Worm (Caenorhabditis elegans) whole organism, L1 larva: ENCODE measurements around the gene swd-2.1.

Experiments
- C04F5.9 ChIP-seq: sonication (generic microtip); optimal IDR thresholded peaks from 2 replicates; lab custom pipeline; 2016; ENCODE audit warnings: missing genetic modification characterization, missing compliant biosample characterization
- C16A3.4 ChIP-seq: fragments of 150-350 bp; optimal IDR thresholded peaks from 2 replicates; lab custom pipeline; 2014; ENCODE audit warnings: missing biosample characterization, missing genetic modification characterization
- C34B4.2 ChIP-seq: sonication (generic microtip); optimal IDR thresholded peaks from 2 replicates; lab custom pipeline; 2017; ENCODE audit warnings: mild to moderate bottlenecking, missing genetic modification characterization, missing compliant biosample characterization
- F16B12.6 ChIP-seq: fragments of 150-350 bp; optimal IDR thresholded peaks from 2 replicates; lab custom pipeline; 2014; ENCODE audit warnings: missing biosample characterization, missing genetic modification characterization
- aha-1 ChIP-seq: fragments of 150-350 bp; optimal IDR thresholded peaks from 2 replicates; lab custom pipeline; 2014; ENCODE audit warnings: missing biosample characterization, missing genetic modification characterization
- alr-1 ChIP-seq: fragments of 200-800 bp; sonication (Bioruptor generic); optimal IDR thresholded peaks from 2 replicates; lab custom pipeline; 2018; ENCODE audit warnings: borderline replicate concordance, mild to moderate bottlenecking, missing genetic modification characterization, missing compliant biosample characterization
- ama-1 ChIP-seq: fragments of 150-350 bp; optimal IDR thresholded peaks from 2 replicates; lab custom pipeline; 2014
- ceh-82 ChIP-seq, 3 experiments: fragments of 150-350 bp in 1 of 3; sonication (generic microtip) in 2 of 3; optimal IDR thresholded peaks; 2 replicates each; lab custom pipeline; 2014 to 2017; ENCODE audit warnings: missing biosample characterization in 3 of 3, missing genetic modification characterization in 3 of 3
- ceh-88 ChIP-seq: fragments of 200-800 bp; sonication (Bioruptor generic); IDR thresholded peaks from 2 replicates; pipeline ENCODE4 v1.3.6; 2022; ENCODE audit warnings: missing genetic modification characterization, missing compliant biosample characterization
- ceh-90 ChIP-seq: sonication (generic microtip); optimal IDR thresholded peaks from 2 replicates; lab custom pipeline; 2016; ENCODE audit warnings: missing genetic modification characterization, missing compliant biosample characterization
- efl-1 ChIP-seq, 4 experiments: fragments of 150-350 bp; optimal IDR thresholded peaks in 3 of 4; peaks in 1 of 4; 1 replicate in 1 of 4; 2 replicates in 3 of 4; lab custom pipeline; 2014; ENCODE audit warnings: missing biosample characterization in 2 of 4, missing genetic modification characterization in 2 of 4, missing genetic modification reagents in 2 of 4
- efl-3 ChIP-seq: fragments of 200-800 bp; sonication (Bioruptor generic); optimal IDR thresholded peaks from 2 replicates; lab custom pipeline; 2018; ENCODE audit warnings: mild to moderate bottlenecking, missing genetic modification characterization, missing compliant biosample characterization
- egl-13 ChIP-seq: sonication (generic microtip); optimal IDR thresholded peaks from 2 replicates; lab custom pipeline; 2016; ENCODE audit warnings: missing genotype, missing genetic modification reagents, missing genetic modification characterization, missing compliant biosample characterization
- egl-27 ChIP-seq, 2 experiments: fragments of 150-350 bp in 1 of 2; sonication (generic microtip); optimal IDR thresholded peaks; 3 replicates each; lab custom pipeline; 2017 to 2018; ENCODE audit warnings: missing biosample characterization in 2 of 2, missing genetic modification characterization in 2 of 2, missing genetic modification reagents in 2 of 2
- fkh-4 ChIP-seq: sonication (generic microtip); optimal IDR thresholded peaks from 2 replicates; lab custom pipeline; 2016; ENCODE audit warnings: missing compliant biosample characterization, missing genetic modification characterization, borderline replicate concordance
- fkh-8 ChIP-seq: sonication (generic microtip); optimal IDR thresholded peaks from 2 replicates; lab custom pipeline; 2016; ENCODE audit warnings: mild to moderate bottlenecking, missing genetic modification characterization, missing compliant biosample characterization
- hlh-4 ChIP-seq: sonication (generic microtip); optimal IDR thresholded peaks from 2 replicates; lab custom pipeline; 2016; ENCODE audit warnings: mild to moderate bottlenecking, missing genetic modification characterization, missing compliant biosample characterization
- hpl-2 ChIP-seq: fragments of 150-350 bp; optimal IDR thresholded peaks from 2 replicates; lab custom pipeline; 2014; ENCODE audit warnings: missing biosample characterization, missing genetic modification reagents, missing genetic modification characterization
- lin-13 ChIP-seq: fragments of 150-350 bp; optimal IDR thresholded peaks from 2 replicates; lab custom pipeline; 2014; ENCODE audit warnings: missing biosample characterization, missing genetic modification reagents, missing genetic modification characterization
- lin-35 ChIP-seq, 2 experiments: fragments of 150-350 bp; optimal IDR thresholded peaks; 2 replicates each; lab custom pipeline; 2014; ENCODE audit warnings: missing biosample characterization in 2 of 2, missing genetic modification characterization in 2 of 2, missing genetic modification reagents in 2 of 2
- mab-9 ChIP-seq: fragments of 200-800 bp; sonication (Bioruptor generic); IDR thresholded peaks from 2 replicates; pipeline ENCODE4 v1.3.6; 2022; ENCODE audit warnings: missing genetic modification reagents, missing genetic modification characterization, missing compliant biosample characterization
- mdl-1 ChIP-seq, 2 experiments: fragments of 150-350 bp; optimal IDR thresholded peaks; 2 replicates each; lab custom pipeline; 2014 to 2017; ENCODE audit warnings: missing biosample characterization in 2 of 2, missing genetic modification characterization in 2 of 2, inconsistent platforms in 1 of 2
- mep-1 ChIP-seq: fragments of 150-350 bp; optimal IDR thresholded peaks from 2 replicates; lab custom pipeline; 2014; ENCODE audit warnings: missing biosample characterization, missing genetic modification characterization
- nhr-12 ChIP-seq: sonication (generic microtip); optimal IDR thresholded peaks from 2 replicates; lab custom pipeline; 2017; ENCODE audit warnings: missing biosample characterization, missing genetic modification characterization
- nhr-20 ChIP-seq: sonication (generic microtip); optimal IDR thresholded peaks from 2 replicates; lab custom pipeline; 2016; ENCODE audit warnings: mild to moderate bottlenecking, missing genetic modification characterization, missing compliant biosample characterization
- nhr-47 ChIP-seq: sonication (generic microtip); optimal IDR thresholded peaks from 2 replicates; lab custom pipeline; 2016; ENCODE audit warnings: mild to moderate bottlenecking, missing genetic modification characterization, moderate library complexity, missing compliant biosample characterization
- nhr-71 ChIP-seq: sonication (generic microtip); optimal IDR thresholded peaks from 2 replicates; lab custom pipeline; 2016; ENCODE audit warnings: mild to moderate bottlenecking, missing genetic modification characterization, moderate library complexity, missing compliant biosample characterization
- nhr-85 ChIP-seq: sonication (generic microtip); peaks from one replicate; lab custom pipeline; 2016; ENCODE audit warnings: missing genetic modification characterization, inconsistent platforms, missing compliant biosample characterization
- nhr-90 ChIP-seq: sonication (generic microtip); optimal IDR thresholded peaks from 2 replicates; lab custom pipeline; 2016; ENCODE audit warnings: mild to moderate bottlenecking, missing genetic modification characterization, missing compliant biosample characterization; ENCODE audit not compliant: poor library complexity
- pag-3 ChIP-seq: sonication (generic microtip); optimal IDR thresholded peaks from 2 replicates; lab custom pipeline; 2017; ENCODE audit warnings: missing genetic modification characterization, mild to moderate bottlenecking, missing compliant biosample characterization, antibody characterized with exemption, borderline replicate concordance; ENCODE audit not compliant: insufficient read depth
- rnt-1 ChIP-seq: sonication (generic microtip); optimal IDR thresholded peaks from 2 replicates; lab custom pipeline; 2016; ENCODE audit warnings: mild to moderate bottlenecking, missing genetic modification characterization, moderate library complexity, missing compliant biosample characterization
- skn-1 ChIP-seq: fragments of 150-350 bp; optimal IDR thresholded peaks from 2 replicates; lab custom pipeline; 2014; ENCODE audit warnings: missing biosample characterization, missing genetic modification characterization
- sox-4 ChIP-seq: sonication (generic microtip); optimal IDR thresholded peaks from 2 replicates; lab custom pipeline; 2016; ENCODE audit warnings: missing genetic modification characterization, missing compliant biosample characterization
- tbx-2 ChIP-seq: sonication (generic microtip); optimal IDR thresholded peaks from 2 replicates; lab custom pipeline; 2016; ENCODE audit warnings: missing genetic modification characterization, missing compliant biosample characterization
- tlp-1 ChIP-seq: fragments of 150-350 bp; optimal IDR thresholded peaks from 2 replicates; lab custom pipeline; 2014; ENCODE audit warnings: missing biosample characterization, missing genetic modification characterization
- unc-86 ChIP-seq: sonication (generic microtip); optimal IDR thresholded peaks from 2 replicates; lab custom pipeline; 2016; ENCODE audit warnings: missing genetic modification characterization, missing compliant biosample characterization
- vab-15 ChIP-seq: sonication (generic microtip); optimal IDR thresholded peaks from 2 replicates; lab custom pipeline; 2017; ENCODE audit warnings: missing genotype, mild to moderate bottlenecking, missing genetic modification characterization, missing compliant biosample characterization
- zip-4 ChIP-seq: fragments of 200-800 bp; sonication (Bioruptor generic); optimal IDR thresholded peaks from 2 replicates; lab custom pipeline; 2018; ENCODE audit warnings: mild to moderate bottlenecking, missing genetic modification characterization, moderate library complexity, missing compliant biosample characterization
- ztf-4 ChIP-seq: fragments of 150-350 bp; optimal IDR thresholded peaks from 2 replicates; lab custom pipeline; 2014; ENCODE audit warnings: missing biosample characterization, missing genetic modification characterization

The swd-2.1 gene

DNA sequence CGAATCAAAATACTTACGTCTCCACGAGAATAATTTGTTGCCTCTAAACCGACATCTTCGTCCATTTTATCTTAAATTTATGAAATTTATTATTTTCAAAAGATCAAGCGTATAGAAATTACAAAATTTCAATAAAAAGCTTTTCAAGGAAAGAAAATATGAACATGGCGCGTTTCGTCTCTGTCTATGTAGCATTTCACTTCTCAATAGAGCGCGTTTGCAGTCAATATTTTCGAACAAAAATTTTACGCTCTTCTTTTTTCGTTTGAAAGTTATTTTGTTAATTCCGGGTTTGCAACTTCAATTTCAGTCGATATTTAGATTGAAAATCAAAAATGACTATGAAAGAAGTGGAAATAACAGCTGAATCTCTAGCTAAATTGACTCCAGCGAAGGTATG is 1.6 kb upstream of the swd-2.1 start, which contains the start of the genes hcf-1 and swd-2.2 (continued):
- TF ChIP-seq sox-4 (tag; lab: Kevin White, UChicago) (no peak), C16A3.4 (tag; lab: Kevin White, UChicago) (peak; percentile 61), ceh-90 (tag; lab: Kevin White, UChicago) (no peak), tlp-1 (tag; lab: Kevin White, UChicago) (no peak), zip-4 (GFP tag; lab: Kevin White, UChicago) (no peak), efl-3 (GFP tag; lab: Kevin White, UChicago) (no peak), C04F5.9 (tag; lab: Kevin White, UChicago) (no peak), nhr-47 (peak; percentile 14), ceh-88 (GFP tag; lab: Robert Waterston, UW) (no peak), ceh-82 (tag; optimal IDR thresholded peaks at IDR 0.05; lab: Kevin White, UChicago) (peak in 1 of 3 experiments; percentile 18), unc-86 (no peak), F16B12.6 (tag; lab: Kevin White, UChicago) (peak; percentile 21), efl-1 (optimal IDR thresholded peaks at IDR 0.05; lab: Kevin White, UChicago) (peak; percentile 33 to 50), efl-1 (GFP tag; optimal IDR thresholded peaks at IDR 0.05 in 1 of 2; lab: Kevin White, UChicago) (peak; percentile 64 to 95)

DNA sequence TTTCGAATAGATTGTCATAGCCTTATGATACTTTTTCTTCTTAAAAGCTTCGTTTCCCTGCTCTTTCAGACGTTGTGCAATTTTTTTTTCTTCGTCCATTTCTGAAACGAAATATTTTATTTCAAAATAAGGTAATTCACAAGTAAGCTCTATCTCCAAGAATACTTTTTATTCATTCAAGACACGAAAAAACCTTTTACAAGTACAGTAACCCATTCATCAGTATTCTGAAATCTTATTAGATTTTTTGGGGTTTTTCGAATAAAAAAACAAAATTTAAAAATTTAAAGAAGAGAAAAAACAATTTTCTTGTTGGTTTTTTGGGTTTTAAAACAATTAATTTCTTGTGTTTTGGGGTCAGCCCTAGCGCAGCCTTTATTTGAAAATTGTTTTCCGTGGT is 3.0 kb downstream of the swd-2.1 start, which contains the start of gene rpap-3:
Gene rpap-3 (minus strand): TSS at position 101 of the 400 bp plus-strand sequence.
- TF ChIP-seq vab-15 (tag; lab: Kevin White, UChicago) (no peak), mab-9 (GFP tag; lab: Robert Waterston, UW) (no peak), tbx-2 (tag; lab: Kevin White, UChicago) (no peak), unc-86 (no peak)

DNA sequence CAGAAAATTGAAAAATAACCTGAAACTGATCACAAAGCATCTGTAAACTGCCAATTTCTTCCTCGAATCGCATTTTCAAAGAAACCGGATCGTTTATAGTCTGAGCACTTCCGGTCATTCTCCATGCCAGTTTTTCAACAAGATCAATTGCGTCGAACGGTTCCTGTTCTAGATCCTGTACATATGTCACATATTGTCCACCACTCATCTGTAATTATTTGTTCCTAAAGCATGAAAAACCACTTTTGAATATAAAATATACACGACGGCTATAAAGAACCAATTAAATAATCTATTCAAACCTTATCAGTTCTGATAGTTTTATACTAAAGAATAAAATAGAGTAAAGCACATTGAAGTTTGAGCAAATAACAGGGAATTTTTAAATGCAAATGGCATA is 6.5 kb downstream of the swd-2.1 start, which contains the start of gene sec-10:
Gene sec-10 (minus strand): TSS at position 208 of the 400 bp plus-strand sequence.
- TF ChIP-seq lin-35 (GFP tag; optimal IDR thresholded peaks at IDR 0.05; lab: Kevin White, UChicago) (peak in 1 of 2 experiments; percentile 12), lin-13 (GFP tag; lab: Kevin White, UChicago) (peak; percentile 3), sox-4 (tag; lab: Kevin White, UChicago) (no peak)

DNA sequence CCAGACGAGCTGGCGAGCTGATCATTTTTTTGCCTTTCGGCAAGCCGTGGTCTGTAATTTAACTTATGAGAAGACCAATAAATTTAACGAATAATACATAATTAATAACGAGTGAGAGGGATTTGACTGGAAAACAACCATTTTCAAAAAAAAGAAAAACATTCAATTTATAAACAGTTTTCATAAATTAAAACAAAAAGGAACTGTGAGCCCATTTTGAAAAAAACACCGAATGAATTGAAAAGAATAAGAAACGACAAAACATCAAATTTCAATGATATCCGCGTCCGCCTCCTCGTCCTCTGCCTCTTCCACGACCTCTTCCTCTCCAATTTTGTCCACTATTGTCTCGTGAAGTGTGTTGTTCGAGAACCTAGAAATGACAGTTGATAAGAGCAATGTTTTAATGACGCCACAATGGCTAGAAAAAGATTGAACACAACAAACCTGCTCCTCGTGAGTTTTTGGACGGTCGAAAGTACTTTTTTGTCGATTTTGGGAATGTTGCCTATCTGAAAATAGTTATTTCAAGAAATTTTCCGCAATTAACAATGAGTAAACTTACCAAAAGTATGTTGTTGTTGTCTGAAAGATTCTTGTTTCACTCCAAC is 8.1 kb downstream of the swd-2.1 start, which contains the start of gene tag-321:
Gene tag-321 (minus strand): TSS at position 51 of the 611 bp plus-strand sequence.
- TF ChIP-seq pag-3 (tag; lab: Kevin White, UChicago) (no peak), tbx-2 (tag; lab: Kevin White, UChicago) (no peak), fkh-4 (tag; lab: Kevin White, UChicago) (no peak), mep-1 (no peak), hpl-2 (GFP tag; lab: Kevin White, UChicago) (no peak), ama-1 (lab: Kevin White, UChicago) (no peak), nhr-90 (tag; lab: Kevin White, UChicago) (no peak), nhr-85 (tag; lab: Kevin White, UChicago) (no peak), alr-1 (tag; lab: Kevin White, UChicago) (no peak), efl-3 (GFP tag; lab: Kevin White, UChicago) (no peak), hlh-4 (tag; lab: Kevin White, UChicago) (no peak), nhr-20 (tag; lab: Kevin White, UChicago) (no peak), C04F5.9 (tag; lab: Kevin White, UChicago) (no peak), C34B4.2 (tag; lab: Kevin White, UChicago) (no peak), lin-13 (GFP tag; lab: Kevin White, UChicago) (no peak), egl-27 (tag; optimal IDR thresholded peaks at IDR 0.05; lab: Kevin White, UChicago) (no peak), tlp-1 (tag; lab: Kevin White, UChicago) (no peak)

DNA sequence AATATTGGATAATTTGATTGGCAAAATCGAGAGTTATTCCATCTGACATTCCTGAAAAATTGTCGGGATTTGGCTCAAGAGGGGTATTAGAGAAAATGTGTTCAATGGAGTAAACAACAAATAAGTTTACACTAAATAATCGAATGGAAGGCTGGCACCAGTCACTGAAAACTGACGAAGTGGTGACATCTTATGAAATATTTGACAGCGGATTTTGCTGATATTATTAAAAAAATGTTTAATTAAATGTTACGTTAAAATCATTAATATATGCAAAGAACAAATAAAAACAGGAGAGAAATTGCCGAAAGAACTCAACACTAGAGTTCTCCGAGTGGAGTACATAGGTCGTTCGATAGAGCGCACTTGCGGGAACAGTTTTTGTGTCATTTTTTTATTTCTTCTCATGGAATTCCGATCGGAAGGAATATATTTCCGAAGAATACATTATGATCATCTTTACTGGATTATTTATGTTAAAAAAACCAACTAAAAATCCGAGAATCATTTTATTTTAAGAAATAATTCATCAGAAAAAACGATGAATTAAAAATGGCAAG is 9.8 kb downstream of the swd-2.1 start, which contains the start of gene tag-322:
Gene tag-322 (minus strand): TSS at position 51 of the 560 bp plus-strand sequence.
- no peak for TF ChIP-seq aha-1 (tag; lab: Kevin White, UChicago)
- peak; percentile 73 for TF ChIP-seq rnt-1 (tag; lab: Kevin White, UChicago)
- peak; percentile 67 to 77 for TF ChIP-seq lin-35 (GFP tag; optimal IDR thresholded peaks at IDR 0.05; lab: Kevin White, UChicago)
- no peak for TF ChIP-seq ceh-88 (GFP tag; lab: Robert Waterston, UW)
- TF ChIP-seq egl-13 = peak; percentile 42
- TF ChIP-seq nhr-71 (tag; lab: Kevin White, UChicago) = peak; percentile 85
- TF ChIP-seq unc-86 = peak; percentile 51
- no peak for TF ChIP-seq C04F5.9 (tag; lab: Kevin White, UChicago)
- peak; percentile 80 for TF ChIP-seq nhr-47
- peak in 1 of 2 experiments; percentile 32 for TF ChIP-seq mdl-1 (tag; optimal IDR thresholded peaks at IDR 0.05; lab: Kevin White, UChicago)
- peak; percentile 68 for TF ChIP-seq skn-1
- TF ChIP-seq fkh-8 (tag; lab: Kevin White, UChicago) = peak; percentile 16
- peak; percentile 70 for TF ChIP-seq C16A3.4 (tag; lab: Kevin White, UChicago)
- TF ChIP-seq nhr-12 = no peak
- TF ChIP-seq pag-3 (tag; lab: Kevin White, UChicago) = no peak
- TF ChIP-seq ztf-4 (tag; lab: Kevin White, UChicago) = no peak
- TF ChIP-seq tbx-2 (tag; lab: Kevin White, UChicago) = peak; percentile 65
- TF ChIP-seq ceh-90 (tag; lab: Kevin White, UChicago) = no peak
- peak; percentile 13 for TF ChIP-seq sox-4 (tag; lab: Kevin White, UChicago)
